Fruit fly (Drosophila melanogaster) whole organism, adult: ENCODE results near the gene sosie.

ENCODE experiments used
- CG11617 ChIP-seq: fragments of 200-800 bp; sonication (Bioruptor generic); optimal IDR thresholded peaks from 2 replicates; lab custom pipeline; 2017; ENCODE audit warnings: mild to moderate bottlenecking, missing biosample characterization, missing genetic modification reagents, missing genetic modification characterization
- CG12768 ChIP-seq: fragments of 200-800 bp; sonication (Bioruptor generic); optimal IDR thresholded peaks from 2 replicates; lab custom pipeline; 2017; ENCODE audit warnings: missing biosample characterization, missing genetic modification characterization, mild to moderate bottlenecking, moderate library complexity, missing genetic modification reagents
- CG14711 ChIP-seq: fragments of 200-800 bp; sonication (Bioruptor generic); optimal IDR thresholded peaks from 2 replicates; lab custom pipeline; 2018; ENCODE audit warnings: missing biosample characterization, mild to moderate bottlenecking, missing genetic modification characterization, moderate library complexity
- CG1620 ChIP-seq: fragments of 200-800 bp; sonication (Bioruptor generic); optimal IDR thresholded peaks from 2 replicates; lab custom pipeline; 2016; ENCODE audit warnings: missing biosample characterization, missing genetic modification characterization
- CG33017 ChIP-seq: fragments of 200-800 bp; sonication (Bioruptor generic); optimal IDR thresholded peaks from 2 replicates; lab custom pipeline; 2018; ENCODE audit warnings: missing biosample characterization, mild to moderate bottlenecking, missing genetic modification characterization, moderate library complexity
- CG5204 ChIP-seq: fragments of 200-800 bp; sonication (Bioruptor generic); optimal IDR thresholded peaks from 2 replicates; lab custom pipeline; 2016; ENCODE audit warnings: missing biosample characterization, missing genetic modification characterization
- CG7045 ChIP-seq: fragments of 200-800 bp; sonication (Bioruptor generic); optimal IDR thresholded peaks from 2 replicates; lab custom pipeline; 2017; ENCODE audit warnings: missing biosample characterization, mild to moderate bottlenecking, missing genetic modification characterization
- CG7101 ChIP-seq: fragments of 200-800 bp; sonication (Bioruptor generic); optimal IDR thresholded peaks from 2 replicates; lab custom pipeline; 2018; ENCODE audit warnings: missing biosample characterization, mild to moderate bottlenecking, missing genetic modification characterization, moderate library complexity
- Clk ChIP-seq: fragments of 200-800 bp; sonication (Bioruptor generic); optimal IDR thresholded peaks from 2 replicates; lab custom pipeline; 2017; ENCODE audit warnings: missing biosample characterization, missing genetic modification characterization
- Crg-1 ChIP-seq: fragments of 200-800 bp; sonication (Bioruptor generic); optimal IDR thresholded peaks from 2 replicates; lab custom pipeline; 2016; ENCODE audit warnings: missing biosample characterization, missing genetic modification characterization
- Hr96 ChIP-seq: fragments of 200-800 bp; sonication (Bioruptor generic); optimal IDR thresholded peaks from 2 replicates; lab custom pipeline; 2016; ENCODE audit warnings: missing biosample characterization, missing genetic modification characterization
- Mnt ChIP-seq: fragments of 200-800 bp; sonication (Bioruptor generic); optimal IDR thresholded peaks from 2 replicates; lab custom pipeline; 2016; ENCODE audit warnings: missing biosample characterization, mild to moderate bottlenecking, missing genetic modification characterization
- bab1 ChIP-seq: fragments of 200-800 bp; sonication (Bioruptor generic); optimal IDR thresholded peaks from 3 replicates; lab custom pipeline; 2019; ENCODE audit warnings: missing biosample characterization, mild to moderate bottlenecking, missing genetic modification characterization, moderate library complexity
- cic ChIP-seq: fragments of 200-800 bp; sonication (Bioruptor generic); optimal IDR thresholded peaks from 2 replicates; lab custom pipeline; 2017; ENCODE audit warnings: missing biosample characterization, mild to moderate bottlenecking, missing genetic modification characterization, moderate library complexity
- cnc ChIP-seq, 2 experiments: fragments of >200 bp; optimal IDR thresholded peaks; 2 replicates each; lab custom pipeline; 2017
- kay ChIP-seq: fragments of 200-800 bp; sonication (Bioruptor generic); peaks from one replicate; lab custom pipeline; 2016; ENCODE audit warnings: missing biosample characterization, missing genetic modification characterization, borderline replicate concordance
- ovo ChIP-seq: fragments of 200-800 bp; sonication (Bioruptor generic); optimal IDR thresholded peaks from 2 replicates; lab custom pipeline; 2016; ENCODE audit warnings: missing biosample characterization, missing genetic modification characterization
- pad ChIP-seq: fragments of 200-800 bp; sonication (Bioruptor generic); optimal IDR thresholded peaks from 3 replicates; lab custom pipeline; 2017; ENCODE audit warnings: missing biosample characterization, missing genetic modification characterization, mild to moderate bottlenecking, moderate library complexity, missing genetic modification reagents
- tj ChIP-seq: fragments of 200-800 bp; sonication (Bioruptor generic); optimal IDR thresholded peaks from 3 replicates; lab custom pipeline; 2017; ENCODE audit warnings: missing biosample characterization, mild to moderate bottlenecking, missing genetic modification characterization, moderate library complexity
- toe ChIP-seq: fragments of 200-800 bp; sonication (Bioruptor generic); optimal IDR thresholded peaks from 2 replicates; lab custom pipeline; 2016; ENCODE audit warnings: missing biosample characterization, missing genetic modification characterization

sosie gene

DNA sequence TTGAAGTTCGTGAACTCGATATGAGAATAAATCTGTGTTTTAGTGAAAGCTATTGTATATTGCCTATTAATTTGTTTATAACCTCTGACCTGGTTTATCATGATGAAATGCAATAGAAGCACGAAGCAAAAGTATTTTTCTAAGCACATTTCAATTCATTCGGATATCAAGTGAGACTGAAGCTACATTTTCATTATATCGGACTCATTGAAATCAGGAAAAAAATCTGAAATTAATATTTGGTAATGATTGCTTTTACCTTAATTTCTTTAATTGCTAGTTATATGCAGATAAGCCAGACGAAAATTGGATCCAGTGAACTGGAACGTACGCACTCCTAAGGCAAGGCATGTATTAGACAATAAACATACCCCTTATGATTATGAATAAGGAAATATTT lies 7.3 kb downstream of the sosie start, which contains the start of gene CG33658:
TSS of gene CG33658 (minus strand) at position 101 of the 400 bp plus-strand sequence.
- TF ChIP-seq CG7101 (tag; lab: Kevin White, UChicago) (no peak), pad (no peak), CG1620 (no peak), CG11617 (no peak), Clk (no peak), ovo (no peak), Crg-1 (GFP tag; lab: Kevin White, UChicago) (no peak)

DNA sequence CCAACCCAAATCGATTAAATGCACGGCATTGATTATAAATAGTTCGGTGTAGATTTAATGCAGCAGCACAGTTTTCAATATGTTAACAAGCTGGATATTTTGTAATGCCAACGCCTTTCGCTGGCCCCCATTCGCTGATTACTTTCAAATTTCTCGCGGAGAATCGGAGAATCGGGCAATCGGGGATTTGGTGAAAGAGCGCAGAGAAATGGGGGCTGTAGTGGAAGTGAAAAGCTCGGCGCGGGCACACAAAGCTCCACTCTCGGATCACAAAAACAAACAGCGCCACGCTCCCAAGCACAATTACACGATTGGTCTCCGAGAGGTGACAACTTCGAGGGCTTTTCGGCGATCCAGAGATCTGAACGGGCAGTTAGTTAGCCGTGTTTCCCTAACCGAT lies 7.9 kb downstream of the sosie start, which contains the start of gene Esp:
TSS of gene Esp (plus strand) at position 301 of the 400 bp plus-strand sequence.
- TF ChIP-seq bab1 (no peak), CG12768 (GFP tag; lab: Kevin White, UChicago) (no peak), CG33017 (tag; lab: Kevin White, UChicago) (no peak), cnc (optimal IDR thresholded peaks at IDR 0.05; lab: Kevin White, UChicago) (no peak), CG5204 (GFP tag; lab: Kevin White, UChicago) (no peak), pad (no peak), Clk (no peak), Crg-1 (GFP tag; lab: Kevin White, UChicago) (no peak), Hr96 (no peak), CG7101 (tag; lab: Kevin White, UChicago) (no peak), Mnt (GFP tag; lab: Kevin White, UChicago) (no peak), toe (GFP tag; lab: Kevin White, UChicago) (no peak), kay (GFP tag; lab: Kevin White, UChicago) (no peak), ovo (no peak), cic (no peak), CG7045 (GFP tag; lab: Kevin White, UChicago) (no peak)

DNA sequence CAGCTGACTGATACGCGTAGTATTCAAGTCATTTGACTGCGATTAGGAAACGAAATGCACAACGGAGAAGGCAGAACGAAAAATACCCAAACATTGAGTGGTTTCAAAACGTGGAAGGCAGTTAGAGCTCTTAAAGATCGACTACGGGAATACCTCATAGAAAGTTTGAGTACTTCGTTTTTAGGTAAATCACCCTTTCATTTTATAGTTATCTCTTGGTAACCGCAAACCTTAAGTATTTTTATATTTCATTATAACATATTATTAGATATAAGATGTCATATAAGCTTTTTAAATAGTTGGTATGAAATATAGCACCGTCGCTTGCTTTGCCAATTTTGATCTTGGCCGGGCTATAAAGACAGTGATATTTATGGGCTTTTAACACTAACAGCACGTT lies 11.4 kb downstream of the sosie start:
- TF ChIP-seq Crg-1 (GFP tag; lab: Kevin White, UChicago) = no peak

dm6 chr3R:24845952-24846848 lies 12.4 kb downstream of the sosie start:
- TF ChIP-seq CG33017 (tag; lab: Kevin White, UChicago) (no peak), tj (GFP tag; lab: Kevin White, UChicago) (peak; percentile 84)

DNA sequence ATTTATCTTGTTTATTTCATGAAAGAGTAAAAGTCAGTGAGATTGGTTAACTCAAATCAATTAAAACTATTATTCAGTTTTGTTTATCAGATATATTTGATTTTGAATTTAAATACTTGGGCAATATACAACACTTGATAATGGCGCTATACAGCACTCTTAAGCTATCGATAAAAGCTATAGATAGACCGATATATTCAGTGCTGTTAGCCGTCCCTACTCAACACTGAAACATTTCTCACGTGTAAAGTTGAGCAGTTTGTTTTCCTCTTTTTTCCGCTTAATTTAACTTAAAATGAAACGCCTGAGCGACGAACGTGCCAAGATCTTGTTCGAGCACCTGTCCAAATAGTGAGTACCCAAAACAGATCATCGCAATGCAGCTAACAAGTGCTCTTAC lies 16.7 kb downstream of the sosie start, which contains the start of gene CG7006:
TSS of gene CG7006 (plus strand) at position 208 of the 400 bp plus-strand sequence.
- TF ChIP-seq CG14711 (tag; lab: Kevin White, UChicago) (peak; percentile 77), Mnt (GFP tag; lab: Kevin White, UChicago) (peak; percentile 97), pad (peak; percentile 88), cic (peak; percentile 43), ovo (peak; percentile 72), CG12768 (GFP tag; lab: Kevin White, UChicago) (peak; percentile 79), toe (GFP tag; lab: Kevin White, UChicago) (peak; percentile 80), bab1 (peak; percentile 75), Hr96 (peak; percentile 76), Crg-1 (GFP tag; lab: Kevin White, UChicago) (peak; percentile 98), kay (GFP tag; lab: Kevin White, UChicago) (no peak), Clk (peak; percentile 67), CG1620 (peak; percentile 97), CG11617 (peak; percentile 41), tj (GFP tag; lab: Kevin White, UChicago) (no peak), CG5204 (GFP tag; lab: Kevin White, UChicago) (peak; percentile 77), cnc (optimal IDR thresholded peaks at IDR 0.05; lab: Kevin White, UChicago) (no peak), CG7101 (tag; lab: Kevin White, UChicago) (peak; percentile 91), CG7045 (GFP tag; lab: Kevin White, UChicago) (peak; percentile 71), CG33017 (tag; lab: Kevin White, UChicago) (peak; percentile 60)

DNA sequence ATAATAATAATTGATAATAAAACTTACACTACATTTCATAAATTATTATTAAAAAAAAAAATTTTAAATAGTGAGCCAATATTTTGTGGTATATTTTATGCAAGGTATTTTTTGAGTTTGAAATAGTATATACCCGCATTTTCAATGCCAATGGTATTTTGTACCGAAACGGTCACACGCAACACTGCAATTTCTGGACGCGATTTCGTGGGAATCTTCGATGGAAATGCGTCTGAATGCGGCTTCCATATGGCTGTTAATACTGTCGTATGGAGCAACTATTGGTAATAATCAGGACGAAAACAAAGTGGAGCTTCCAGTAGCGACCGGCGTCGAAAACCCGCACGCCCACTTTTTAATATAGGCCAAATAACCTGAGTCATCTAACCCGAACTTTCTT lies 17.7 kb downstream of the sosie start, which contains the start of gene Nct:
TSS of gene Nct (plus strand) at position 173 of the 400 bp plus-strand sequence.
- no peak for TF ChIP-seq CG5204 (GFP tag; lab: Kevin White, UChicago)
- TF ChIP-seq cnc (optimal IDR thresholded peaks at IDR 0.05; lab: Kevin White, UChicago) = peak in 1 of 2 experiments; percentile 28

DNA sequence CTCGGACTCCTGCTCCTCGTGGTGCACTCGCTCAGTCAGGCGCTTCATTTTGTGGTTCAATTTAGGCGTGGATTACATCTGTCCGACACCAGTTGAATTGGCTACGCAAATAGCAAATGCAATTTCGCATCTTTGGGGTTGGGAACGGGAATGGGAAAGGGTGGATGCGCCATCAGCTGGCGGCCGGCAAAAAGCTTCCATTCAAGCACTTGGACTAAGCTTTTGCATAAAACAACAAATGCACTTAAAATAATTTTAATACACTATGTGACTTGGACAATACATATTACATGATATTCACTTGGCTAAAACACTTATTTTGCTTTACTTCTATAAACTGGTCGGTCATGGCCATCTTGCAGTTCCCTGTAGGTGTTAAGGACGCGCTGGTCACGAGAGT lies 22.4 kb downstream of the sosie start, which contains the start of gene HDAC11:
TSS of gene HDAC11 (minus strand) at position 101 of the 400 bp plus-strand sequence.
- TF ChIP-seq cnc (optimal IDR thresholded peaks at IDR 0.05; lab: Kevin White, UChicago) = no peak
- no peak for TF ChIP-seq CG33017 (tag; lab: Kevin White, UChicago)
- TF ChIP-seq tj (GFP tag; lab: Kevin White, UChicago) = no peak
- no peak for TF ChIP-seq kay (GFP tag; lab: Kevin White, UChicago)
- TF ChIP-seq Clk = no peak
- TF ChIP-seq ovo = no peak
- TF ChIP-seq bab1 = no peak
- no peak for TF ChIP-seq CG7101 (tag; lab: Kevin White, UChicago)
- no peak for TF ChIP-seq pad
- TF ChIP-seq CG1620 = no peak
